Fruit fly (Drosophila melanogaster) whole organism: ENCODE data around the gene CG15743.

Experiments
- CG8478 ChIP-seq: fragments of >200 bp; optimal IDR thresholded peaks from 2 replicates; lab custom pipeline; 2018; ENCODE audit warnings: inconsistent platforms
- EcR ChIP-seq, 2 experiments: fragments of >200 bp; optimal IDR thresholded peaks; 2 replicates each; lab custom pipeline; 2017; ENCODE audit warnings: missing biosample characterization in 2 of 2, missing genetic modification characterization in 2 of 2, missing genetic modification reagents in 2 of 2
- pan ChIP-seq: fragments of >200 bp; optimal IDR thresholded peaks from 2 replicates; lab custom pipeline; 2017
- psq ChIP-seq: fragments of >200 bp; optimal IDR thresholded peaks from 2 replicates; lab custom pipeline; 2017

- TF ChIP-seq CG8478 (lab: Kevin White, UChicago) (no peak), pan (lab: Kevin White, UChicago) (no peak), EcR (GFP tag; optimal IDR thresholded peaks at IDR 0.05; lab: Kevin White, UChicago) (no peak), psq (lab: Kevin White, UChicago) (no peak)
These were observed 39.7 kb upstream of the CG15743 start for dm6 chrX:13245767-13246166.
